1 fruit fly cellular context compared by ENCODE assay signal in genomic region chrX:3380981-3381380, dm6.
TF ChIP-seq lines count a peak whose summit lies in the region.

No protein-coding gene starts in this region.

TF ChIP-seq in whole organism, embryonic, 481 proteins besides CTCF, POLR2A, EP300 and RAD21 (continued from another document and continues in another):
- TF ChIP-seq Nf-YA (GFP tag; IDR thresholded peaks at IDR 0.05; lab: Robert Waterston, UW) (no peak), CG11723 (GFP tag; optimal IDR thresholded peaks at IDR 0.05; lab: Kevin White, UChicago) (no peak), kay (GFP tag; optimal IDR thresholded peaks at IDR 0.05; lab: Kevin White, UChicago) (no peak), Mad (GFP tag; optimal IDR thresholded peaks at IDR 0.05; lab: Kevin White, UChicago) (no peak), CG1647 (GFP tag; optimal IDR thresholded peaks at IDR 0.05; lab: Kevin White, UChicago) (no peak), odd (GFP tag; optimal IDR thresholded peaks at IDR 0.05; lab: Kevin White, UChicago) (no peak), hkb (optimal IDR thresholded peaks at IDR 0.05; lab: Kevin White, UChicago) (no peak), hkb (GFP tag; IDR thresholded peaks at IDR 0.05; lab: Robert Waterston, UW) (peak; percentile 65), Hr3 (GFP tag; optimal IDR thresholded peaks at IDR 0.05; lab: Kevin White, UChicago) (no peak), gcm2 (GFP tag; optimal IDR thresholded peaks at IDR 0.05; lab: Kevin White, UChicago) (no peak), lola (GFP tag; optimal IDR thresholded peaks at IDR 0.05; lab: Kevin White, UChicago) (no peak), GATAe (GFP tag; conservative IDR thresholded peaks at IDR 0.05; lab: Robert Waterston, UW) (no peak), CG34224 (GFP tag; IDR thresholded peaks at IDR 0.05; lab: Robert Waterston, UW; ENCODE audit: partially characterized antibody) (no peak), Dp (GFP tag; optimal IDR thresholded peaks at IDR 0.05; lab: Kevin White, UChicago) (no peak), MESR4 (GFP tag; optimal IDR thresholded peaks at IDR 0.05; lab: Kevin White, UChicago) (no peak), Neu2 (GFP tag; optimal IDR thresholded peaks at IDR 0.05; lab: Kevin White, UChicago; ENCODE audit: borderline replicate concordance) (no peak), CG9797 (GFP tag; optimal IDR thresholded peaks at IDR 0.05; lab: Kevin White, UChicago) (no peak), CG18011 (GFP tag; optimal IDR thresholded peaks at IDR 0.05; lab: Kevin White, UChicago) (no peak), CG14050 (GFP tag; IDR thresholded peaks at IDR 0.05; lab: Robert Waterston, UW) (no peak), gem (tag; optimal IDR thresholded peaks at IDR 0.05; lab: Kevin White, UChicago) (peak; percentile 60), CG8765 (GFP tag; IDR thresholded peaks at IDR 0.05; lab: Robert Waterston, UW) (no peak), chm (GFP tag; IDR thresholded peaks at IDR 0.05; lab: Robert Waterston, UW) (no peak), chn (GFP tag; optimal IDR thresholded peaks at IDR 0.05; lab: Kevin White, UChicago) (peak; percentile 13), CG12659 (GFP tag; optimal IDR thresholded peaks at IDR 0.05; lab: Kevin White, UChicago) (peak; percentile 3), CG15269 (tag; optimal IDR thresholded peaks at IDR 0.05; lab: Kevin White, UChicago) (peak; percentile 53), zen2 (GFP tag; IDR thresholded peaks at IDR 0.05; lab: Robert Waterston, UW; ENCODE audit: partially characterized antibody) (no peak), dimm (GFP tag; IDR thresholded peaks at IDR 0.05; lab: Robert Waterston, UW) (no peak), CG8089 (GFP tag; optimal IDR thresholded peaks at IDR 0.05; lab: Kevin White, UChicago) (no peak), Bdp1 (GFP tag; optimal IDR thresholded peaks at IDR 0.05; lab: Kevin White, UChicago) (no peak), HmgZ (tag; optimal IDR thresholded peaks at IDR 0.05; lab: Kevin White, UChicago) (peak; percentile 14), nerfin-1 (tag; optimal IDR thresholded peaks at IDR 0.05; lab: Kevin White, UChicago) (no peak), schlank (tag; optimal IDR thresholded peaks at IDR 0.05; lab: Kevin White, UChicago) (no peak), Rfx (GFP tag; IDR thresholded peaks at IDR 0.05; lab: Robert Waterston, UW) (peak; percentile 79), al (GFP tag; IDR thresholded peaks at IDR 0.05; lab: Robert Waterston, UW) (peak; percentile 51; the same call in 1 of the 2 replicates), CG10462 (GFP tag; optimal IDR thresholded peaks at IDR 0.05; lab: Kevin White, UChicago) (no peak), scrt (GFP tag; optimal IDR thresholded peaks at IDR 0.05; lab: Kevin White, UChicago) (peak; percentile 11), Opbp (GFP tag; IDR thresholded peaks at IDR 0.05; lab: Robert Waterston, UW; ENCODE audit: partially characterized antibody) (no peak), ttk (GFP tag; IDR thresholded peaks at IDR 0.05; lab: Robert Waterston, UW) (0 out of 2 replicates have a peak, but pooled peaks have one; percentile 38), her (GFP tag; optimal IDR thresholded peaks at IDR 0.05; lab: Kevin White, UChicago) (peak; percentile 10), CG8478 (optimal IDR thresholded peaks at IDR 0.05; lab: Kevin White, UChicago) (no peak), gcm (GFP tag; optimal IDR thresholded peaks at IDR 0.05; lab: Kevin White, UChicago) (no peak), Lim3 (GFP tag; IDR thresholded peaks at IDR 0.05; lab: Robert Waterston, UW) (no peak), exex (tag; optimal IDR thresholded peaks at IDR 0.05; lab: Kevin White, UChicago) (no peak), tap (tag; optimal IDR thresholded peaks at IDR 0.05; lab: Kevin White, UChicago) (no peak), fd102C (GFP tag; optimal IDR thresholded peaks at IDR 0.05; lab: Kevin White, UChicago) (no peak), jumu (GFP tag; optimal IDR thresholded peaks at IDR 0.05; lab: Kevin White, UChicago) (peak; percentile 16), Dbx (GFP tag; IDR thresholded peaks at IDR 0.05; lab: Robert Waterston, UW) (peak; percentile 63; the same call in 1 of the 3 replicates), CG3838 (GFP tag; optimal IDR thresholded peaks at IDR 0.05; lab: Kevin White, UChicago) (no peak), dm (GFP tag; optimal IDR thresholded peaks at IDR 0.05; lab: Kevin White, UChicago) (peak; percentile 13), trem (tag; optimal IDR thresholded peaks at IDR 0.05; lab: Kevin White, UChicago) (no peak), MBD-R2 (GFP tag; IDR thresholded peaks at IDR 0.05; lab: Robert Waterston, UW) (peak; percentile 32; the same call in 1 of the 2 replicates), CG4617 (GFP tag; optimal IDR thresholded peaks at IDR 0.05; lab: Kevin White, UChicago; ENCODE audit: borderline replicate concordance) (no peak), pzg (GFP tag; optimal IDR thresholded peaks at IDR 0.05; lab: Kevin White, UChicago) (no peak), cad (GFP tag; optimal IDR thresholded peaks at IDR 0.05; lab: Kevin White, UChicago) (no peak), CG8281 (tag; optimal IDR thresholded peaks at IDR 0.05; lab: Kevin White, UChicago) (no peak), CG1529 (GFP tag; optimal IDR thresholded peaks at IDR 0.05; lab: Kevin White, UChicago) (no peak), CG6683 (GFP tag; optimal IDR thresholded peaks at IDR 0.05; lab: Kevin White, UChicago) (no peak), CG13296 (GFP tag; optimal IDR thresholded peaks at IDR 0.05; lab: Kevin White, UChicago) (no peak), CG33557 (GFP tag; optimal IDR thresholded peaks at IDR 0.05; lab: Kevin White, UChicago) (no peak), CkIIα-i1 (GFP tag; IDR thresholded peaks at IDR 0.05; lab: Robert Waterston, UW) (no peak), CG8290 (GFP tag; optimal IDR thresholded peaks at IDR 0.05; lab: Kevin White, UChicago) (no peak), CG8290 (tag; optimal IDR thresholded peaks at IDR 0.05; lab: Kevin White, UChicago) (peak in 1 of 2 experiments; percentile 70), twi (tag; optimal IDR thresholded peaks at IDR 0.05; lab: Kevin White, UChicago) (no peak), Hmr (GFP tag; optimal IDR thresholded peaks at IDR 0.05; lab: Kevin White, UChicago) (peak; percentile 44), Asciz (GFP tag; optimal IDR thresholded peaks at IDR 0.05; lab: Kevin White, UChicago) (no peak), CG1233 (GFP tag; optimal IDR thresholded peaks at IDR 0.05; lab: Kevin White, UChicago) (no peak), fd3F (GFP tag; optimal IDR thresholded peaks at IDR 0.05; lab: Kevin White, UChicago) (no peak), ci (GFP tag; IDR thresholded peaks at IDR 0.05; lab: Robert Waterston, UW) (peak; percentile 74; the same call in 2 of the 3 replicates), Dip3 (GFP tag; optimal IDR thresholded peaks at IDR 0.05; lab: Kevin White, UChicago) (no peak), CG4360 (GFP tag; IDR thresholded peaks at IDR 0.05; lab: Robert Waterston, UW) (no peak), CG10431 (GFP tag; optimal IDR thresholded peaks at IDR 0.05; lab: Kevin White, UChicago) (no peak), oc (tag; optimal IDR thresholded peaks at IDR 0.05; lab: Kevin White, UChicago) (no peak), CG18619 (GFP tag; optimal IDR thresholded peaks at IDR 0.05; lab: Kevin White, UChicago) (no peak), CG33213 (GFP tag; optimal IDR thresholded peaks at IDR 0.05; lab: Kevin White, UChicago) (no peak), CG16863 (GFP tag; optimal IDR thresholded peaks at IDR 0.05; lab: Kevin White, UChicago) (no peak), Doc2 (GFP tag; IDR thresholded peaks at IDR 0.05; lab: Robert Waterston, UW) (no peak), Fer3 (tag; optimal IDR thresholded peaks at IDR 0.05; lab: Kevin White, UChicago) (peak; percentile 53), CG17359 (tag; optimal IDR thresholded peaks at IDR 0.05; lab: Kevin White, UChicago) (peak; percentile 37), ssp (GFP tag; IDR thresholded peaks at IDR 0.05; lab: Robert Waterston, UW) (0 out of 2 replicates have a peak, but pooled peaks have one; percentile 15), org-1 (GFP tag; optimal IDR thresholded peaks at IDR 0.05; lab: Kevin White, UChicago) (no peak), mld (GFP tag; IDR thresholded peaks at IDR 0.05; lab: Robert Waterston, UW; ENCODE audit: partially characterized antibody) (no peak), sr (GFP tag; IDR thresholded peaks at IDR 0.05; lab: Robert Waterston, UW) (no peak), Antp (GFP tag; optimal IDR thresholded peaks at IDR 0.05; lab: Kevin White, UChicago) (peak; percentile 12), CG10654 (GFP tag; optimal IDR thresholded peaks at IDR 0.05; lab: Kevin White, UChicago) (no peak), CG9437 (GFP tag; optimal IDR thresholded peaks at IDR 0.05; lab: Kevin White, UChicago) (no peak), gfzf (GFP tag; optimal IDR thresholded peaks at IDR 0.05; lab: Kevin White, UChicago) (no peak), CG10959 (GFP tag; IDR thresholded peaks at IDR 0.05; lab: Robert Waterston, UW) (no peak), ken (GFP tag; IDR thresholded peaks at IDR 0.05; lab: Robert Waterston, UW) (no peak), CG11695 (GFP tag; IDR thresholded peaks at IDR 0.05; lab: Robert Waterston, UW) (peak; percentile 68; the same call in 2 of the 3 replicates), dan (GFP tag; IDR thresholded peaks at IDR 0.05; lab: Robert Waterston, UW) (no peak), HHEX (GFP tag; optimal IDR thresholded peaks at IDR 0.05; lab: Kevin White, UChicago) (no peak), CG13123 (GFP tag; optimal IDR thresholded peaks at IDR 0.05; lab: Kevin White, UChicago) (no peak), ind (GFP tag; optimal IDR thresholded peaks at IDR 0.05; lab: Kevin White, UChicago) (peak; percentile 22), Deaf1 (tag; optimal IDR thresholded peaks at IDR 0.05; lab: Kevin White, UChicago) (no peak), eyg (GFP tag; optimal IDR thresholded peaks at IDR 0.05; lab: Kevin White, UChicago) (no peak), CG43689 (GFP tag; IDR thresholded peaks at IDR 0.05; lab: Robert Waterston, UW) (no peak), CG11247 (GFP tag; IDR thresholded peaks at IDR 0.05; lab: Robert Waterston, UW) (peak; percentile 60), CG6272 (GFP tag; IDR thresholded peaks at IDR 0.05; lab: Robert Waterston, UW) (no peak), CG7963 (GFP tag; IDR thresholded peaks at IDR 0.05; lab: Robert Waterston, UW; ENCODE audit: partially characterized antibody) (no peak), CG12769 (tag; optimal IDR thresholded peaks at IDR 0.05; lab: Kevin White, UChicago) (peak; percentile 58), phol (tag; optimal IDR thresholded peaks at IDR 0.05; lab: Kevin White, UChicago) (peak; percentile 29), Bteb2 (GFP tag; optimal IDR thresholded peaks at IDR 0.05; lab: Kevin White, UChicago) (no peak), Hr51 (GFP tag; optimal IDR thresholded peaks at IDR 0.05; lab: Kevin White, UChicago) (peak in 1 of 2 experiments; percentile 44), seq (GFP tag; IDR thresholded peaks at IDR 0.05; lab: Robert Waterston, UW) (peak; percentile 48; the same call in 1 of the 2 replicates), esg (GFP tag; conservative IDR thresholded peaks at IDR 0.05; lab: Robert Waterston, UW) (peak; percentile 67), CG30431 (GFP tag; optimal IDR thresholded peaks at IDR 0.05; lab: Kevin White, UChicago) (no peak), hbn (GFP tag; IDR thresholded peaks at IDR 0.05; lab: Robert Waterston, UW; ENCODE audit: partially characterized antibody) (no peak), cwo (GFP tag; optimal IDR thresholded peaks at IDR 0.05; lab: Kevin White, UChicago) (peak; percentile 37), Spps (tag; optimal IDR thresholded peaks at IDR 0.05; lab: Kevin White, UChicago) (no peak), lmd (GFP tag; IDR thresholded peaks at IDR 0.05; lab: Robert Waterston, UW) (peak; percentile 54), Camta (GFP tag; optimal IDR thresholded peaks at IDR 0.05; lab: Kevin White, UChicago) (no peak), ATbp (GFP tag; optimal IDR thresholded peaks at IDR 0.05; lab: Kevin White, UChicago) (no peak), kah (GFP tag; optimal IDR thresholded peaks at IDR 0.05; lab: Kevin White, UChicago) (no peak), CG42726 (GFP tag; IDR thresholded peaks at IDR 0.05; lab: Robert Waterston, UW; ENCODE audit: partially characterized antibody) (no peak), CG18262 (tag; optimal IDR thresholded peaks at IDR 0.05; lab: Kevin White, UChicago) (no peak), Ssrp (tag; optimal IDR thresholded peaks at IDR 0.05; lab: Kevin White, UChicago) (no peak), Sry-δ (GFP tag; optimal IDR thresholded peaks at IDR 0.05; lab: Kevin White, UChicago) (peak; percentile 7), CG18476 (GFP tag; optimal IDR thresholded peaks at IDR 0.05; lab: Kevin White, UChicago) (no peak), ftz-f1 (GFP tag; optimal IDR thresholded peaks at IDR 0.05; lab: Kevin White, UChicago) (no peak), Eip74EF (GFP tag; optimal IDR thresholded peaks at IDR 0.05; lab: Kevin White, UChicago) (no peak), CG17802 (tag; optimal IDR thresholded peaks at IDR 0.05; lab: Kevin White, UChicago) (no peak), CG3726 (GFP tag; IDR thresholded peaks at IDR 0.05; lab: Robert Waterston, UW) (no peak), CG7928 (GFP tag; optimal IDR thresholded peaks at IDR 0.05; lab: Kevin White, UChicago) (no peak), CG17186 (GFP tag; optimal IDR thresholded peaks at IDR 0.05; lab: Kevin White, UChicago) (no peak), slou (GFP tag; optimal IDR thresholded peaks at IDR 0.05; lab: Kevin White, UChicago) (no peak), CG2678 (tag; optimal IDR thresholded peaks at IDR 0.05; lab: Kevin White, UChicago) (peak; percentile 45), Hand (GFP tag; optimal IDR thresholded peaks at IDR 0.05; lab: Kevin White, UChicago) (no peak), Scr (GFP tag; IDR thresholded peaks at IDR 0.05; lab: Robert Waterston, UW; ENCODE audit: partially characterized antibody) (no peak), unpg (GFP tag; optimal IDR thresholded peaks at IDR 0.05; lab: Kevin White, UChicago) (peak; percentile 49), CG10366 (GFP tag; IDR thresholded peaks at IDR 0.05; lab: Robert Waterston, UW) (peak; percentile 52), Blimp-1 (GFP tag; optimal IDR thresholded peaks at IDR 0.05; lab: Kevin White, UChicago) (no peak), Sry-β (GFP tag; optimal IDR thresholded peaks at IDR 0.05; lab: Kevin White, UChicago) (no peak), fd96Cb (tag; optimal IDR thresholded peaks at IDR 0.05; lab: Kevin White, UChicago) (no peak), HLH4C (GFP tag; IDR thresholded peaks at IDR 0.05; lab: Robert Waterston, UW; ENCODE audit: partially characterized antibody) (no peak), Myb (GFP tag; optimal IDR thresholded peaks at IDR 0.05; lab: Kevin White, UChicago) (no peak), danr (GFP tag; IDR thresholded peaks at IDR 0.05; lab: Robert Waterston, UW) (no peak)
